Fruit fly (Drosophila melanogaster) whole organism, prepupa: ENCODE results near the gene Gr98a.
A peak's percentile ranks its signal among the peaks of the same experiment; 100 is the strongest.

Source experiments
- Blimp-1 ChIP-seq: fragments of 200-800 bp; sonication (Bioruptor generic); optimal IDR thresholded peaks from 3 replicates; lab custom pipeline; 2017; ENCODE audit warnings: missing biosample characterization, missing genetic modification characterization, mild to moderate bottlenecking, moderate library complexity, missing genetic modification reagents
- CG10669 ChIP-seq: fragments of 200-800 bp; sonication (Bioruptor generic); optimal IDR thresholded peaks from 3 replicates; lab custom pipeline; 2018; ENCODE audit warnings: missing biosample characterization, mild to moderate bottlenecking, missing genetic modification characterization, moderate library complexity
- CG11294 ChIP-seq: fragments of 200-800 bp; sonication (Bioruptor generic); IDR thresholded peaks from 2 replicates; pipeline ENCODE4 v1.3.6; 2022; ENCODE audit warnings: missing biosample characterization, missing genetic modification characterization
- CG11762 ChIP-seq: fragments of 200-800 bp; sonication (Bioruptor generic); optimal IDR thresholded peaks from 3 replicates; lab custom pipeline; 2016; ENCODE audit warnings: missing biosample characterization, missing genetic modification characterization; ENCODE audit not compliant: insufficient read depth
- CG11902 ChIP-seq: fragments of 200-800 bp; sonication (Bioruptor generic); optimal IDR thresholded peaks from 3 replicates; lab custom pipeline; 2016; ENCODE audit warnings: missing biosample characterization, missing genetic modification characterization
- CG1621 ChIP-seq: fragments of 200-800 bp; sonication (Bioruptor generic); optimal IDR thresholded peaks from 3 replicates; lab custom pipeline; 2018; ENCODE audit warnings: missing biosample characterization, mild to moderate bottlenecking, missing genetic modification characterization
- CG3032 ChIP-seq: fragments of 200-800 bp; optimal IDR thresholded peaks from 2 replicates; lab custom pipeline; 2019; ENCODE audit warnings: missing biosample characterization, mild to moderate bottlenecking, missing genetic modification characterization, moderate library complexity
- CG31627 ChIP-seq: fragments of 200-800 bp; sonication (Bioruptor generic); optimal IDR thresholded peaks from 3 replicates; lab custom pipeline; 2016; ENCODE audit warnings: missing biosample characterization, missing genetic modification characterization
- CG32006 ChIP-seq: fragments of 200-800 bp; sonication (Bioruptor generic); optimal IDR thresholded peaks from 3 replicates; lab custom pipeline; 2017; ENCODE audit warnings: missing biosample characterization, mild to moderate bottlenecking, missing genetic modification characterization
- CG3919 ChIP-seq: fragments of 200-800 bp; sonication (Bioruptor generic); optimal IDR thresholded peaks from 3 replicates; lab custom pipeline; 2016; ENCODE audit warnings: missing biosample characterization, missing genetic modification characterization
- CG4318 ChIP-seq: fragments of 200-800 bp; sonication (Bioruptor generic); optimal IDR thresholded peaks from 3 replicates; lab custom pipeline; 2017; ENCODE audit warnings: missing biosample characterization, mild to moderate bottlenecking, missing genetic modification characterization
- CG6808 ChIP-seq: fragments of 200-800 bp; sonication (Bioruptor generic); optimal IDR thresholded peaks from 3 replicates; lab custom pipeline; 2017; ENCODE audit warnings: missing biosample characterization, missing genetic modification characterization, mild to moderate bottlenecking, moderate library complexity, missing genetic modification reagents
- CG6854 ChIP-seq: fragments of 200-800 bp; sonication (Bioruptor generic); optimal IDR thresholded peaks from 2 replicates; lab custom pipeline; 2017; ENCODE audit warnings: missing biosample characterization, mild to moderate bottlenecking, missing genetic modification characterization
- CG7368 ChIP-seq: fragments of 200-800 bp; sonication (Bioruptor generic); optimal IDR thresholded peaks from 3 replicates; lab custom pipeline; 2016; ENCODE audit warnings: missing biosample characterization, missing genetic modification characterization
- CG8119 ChIP-seq: fragments of 200-800 bp; sonication (Bioruptor generic); IDR thresholded peaks from 3 replicates; pipeline ENCODE4 v1.3.6; 2022; ENCODE audit warnings: missing biosample characterization, missing genetic modification characterization
- CG9139 ChIP-seq: fragments of 200-800 bp; sonication (Bioruptor generic); optimal IDR thresholded peaks from 3 replicates; lab custom pipeline; 2017; ENCODE audit warnings: missing biosample characterization, mild to moderate bottlenecking, missing genetic modification characterization
- Ets96B ChIP-seq: fragments of 200-800 bp; optimal IDR thresholded peaks from 2 replicates; lab custom pipeline; 2019; ENCODE audit warnings: missing biosample characterization, mild to moderate bottlenecking, missing genetic modification characterization, moderate library complexity
- Gug ChIP-seq: fragments of 200-800 bp; sonication (Bioruptor generic); IDR thresholded peaks from 2 replicates; pipeline ENCODE4 v1.3.6; 2022; ENCODE audit warnings: missing biosample characterization, missing genetic modification characterization
- Hr38 ChIP-seq: sonication (Bioruptor generic); optimal IDR thresholded peaks from 2 replicates; lab custom pipeline; 2016; ENCODE audit warnings: missing biosample characterization, missing genetic modification characterization
- Hr4 ChIP-seq: fragments of 200-800 bp; sonication (Bioruptor generic); optimal IDR thresholded peaks from 3 replicates; lab custom pipeline; 2016; ENCODE audit warnings: missing biosample characterization, missing genetic modification characterization
- Lpt ChIP-seq: fragments of 200-800 bp; sonication (Bioruptor generic); optimal IDR thresholded peaks from 3 replicates; lab custom pipeline; 2016; ENCODE audit warnings: missing biosample characterization, missing genetic modification characterization
- Smox ChIP-seq: fragments of 200-800 bp; sonication (Bioruptor generic); optimal IDR thresholded peaks from 3 replicates; lab custom pipeline; 2016; ENCODE audit warnings: missing biosample characterization, missing genetic modification characterization
- Sox102F ChIP-seq: fragments of 200-800 bp; sonication (Bioruptor generic); optimal IDR thresholded peaks from 2 replicates; lab custom pipeline; 2016; ENCODE audit warnings: missing biosample characterization, mild to moderate bottlenecking, missing genetic modification characterization
- Sox14 ChIP-seq: fragments of 200-800 bp; sonication (Bioruptor generic); optimal IDR thresholded peaks from 3 replicates; lab custom pipeline; 2016; ENCODE audit warnings: missing biosample characterization, missing genetic modification characterization
- achi ChIP-seq: fragments of 200-800 bp; sonication (Bioruptor generic); optimal IDR thresholded peaks from 3 replicates; lab custom pipeline; 2016; ENCODE audit warnings: missing biosample characterization, missing genetic modification characterization
- cyc ChIP-seq: fragments of 200-800 bp; sonication (Bioruptor generic); optimal IDR thresholded peaks from 3 replicates; lab custom pipeline; 2016; ENCODE audit warnings: missing biosample characterization, missing genetic modification characterization
- dsx ChIP-seq: fragments of 200-800 bp; optimal IDR thresholded peaks from 3 replicates; lab custom pipeline; 2019; ENCODE audit warnings: missing biosample characterization, mild to moderate bottlenecking, missing genetic modification characterization, moderate library complexity; ENCODE audit not compliant: poor library complexity, severe bottlenecking
- fd59A ChIP-seq: fragments of 200-800 bp; sonication (Bioruptor generic); optimal IDR thresholded peaks from 2 replicates; lab custom pipeline; 2017; ENCODE audit warnings: missing biosample characterization, mild to moderate bottlenecking, missing genetic modification characterization, missing genetic modification reagents
- fd85E ChIP-seq: fragments of 200-800 bp; sonication (Bioruptor generic); optimal IDR thresholded peaks from 3 replicates; lab custom pipeline; 2016; ENCODE audit warnings: missing biosample characterization, missing genetic modification characterization
- fkh ChIP-seq: fragments of 200-800 bp; sonication (Bioruptor generic); optimal IDR thresholded peaks from 3 replicates; lab custom pipeline; 2017; ENCODE audit warnings: missing biosample characterization, mild to moderate bottlenecking, missing genetic modification characterization, moderate library complexity
- pdm3 ChIP-seq: fragments of 200-800 bp; sonication (Bioruptor generic); optimal IDR thresholded peaks from 3 replicates; lab custom pipeline; 2016; ENCODE audit warnings: missing biosample characterization, missing genetic modification characterization
- salr ChIP-seq, 2 experiments: fragments of 200-800 bp; sonication (Bioruptor generic); optimal IDR thresholded peaks; 3 replicates each; lab custom pipeline; 2016 to 2018; ENCODE audit warnings: missing biosample characterization in 2 of 2, missing genetic modification characterization in 2 of 2, mild to moderate bottlenecking in 1 of 2
- spab ChIP-seq: fragments of 200-800 bp; sonication (Bioruptor generic); optimal IDR thresholded peaks from 2 replicates; lab custom pipeline; 2017; ENCODE audit warnings: missing biosample characterization, mild to moderate bottlenecking, missing genetic modification characterization, missing genetic modification reagents
- svp ChIP-seq: fragments of 200-800 bp; sonication (Bioruptor generic); peaks from one replicate; lab custom pipeline; 2016; ENCODE audit warnings: missing biosample characterization, missing genetic modification characterization
- topi ChIP-seq: fragments of 200-800 bp; sonication (Bioruptor generic); optimal IDR thresholded peaks from 3 replicates; lab custom pipeline; 2016; ENCODE audit warnings: missing biosample characterization, missing genetic modification characterization

The Gr98a gene

DNA sequence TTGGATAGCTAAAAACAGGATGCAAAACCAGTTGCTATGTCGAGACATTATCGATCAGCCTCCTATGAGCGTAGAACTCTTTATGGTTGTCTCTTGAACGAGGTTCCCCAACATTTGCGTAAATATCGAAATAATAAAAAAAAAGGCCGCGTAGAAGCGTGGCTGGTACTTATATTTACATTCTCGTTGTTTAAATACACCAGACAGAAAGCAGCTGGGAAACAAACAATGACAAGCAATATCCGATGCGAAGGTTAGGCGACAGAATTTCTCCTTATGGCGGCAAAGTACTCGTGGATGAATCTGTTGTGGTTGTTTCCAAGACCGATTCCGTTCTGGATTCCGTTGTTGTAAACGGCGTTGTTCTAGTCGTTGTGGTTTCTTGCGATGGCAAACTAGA, 14.2 kb downstream of the Gr98a start, which contains the start of gene CG43139:
CG43139 (minus strand) TSS at position 88 of the 400 bp plus-strand sequence.
- TF ChIP-seq CG4318 (no peak), Lpt (GFP tag; lab: Kevin White, UChicago) (no peak), fkh (GFP tag; lab: Kevin White, UChicago) (peak; percentile 41), Ets96B (tag; lab: Kevin White, UChicago) (no peak)

DNA sequence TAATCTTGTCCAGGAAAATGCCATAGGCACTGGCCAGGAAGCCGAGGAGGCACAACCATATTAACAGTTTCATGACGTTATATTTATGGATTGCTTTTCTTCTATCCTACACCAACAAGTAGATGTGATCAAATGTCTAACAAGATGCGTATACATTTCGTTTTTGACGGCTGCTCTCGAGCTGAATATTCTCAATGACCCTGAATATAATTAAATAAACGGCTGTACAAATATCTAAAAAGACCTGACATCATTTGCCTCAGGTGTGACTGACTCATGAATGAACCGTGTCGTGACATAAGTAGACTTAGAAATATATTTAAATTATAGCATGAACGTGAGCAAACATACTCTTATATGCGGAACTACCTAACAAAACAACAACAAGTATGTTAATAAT, 15.1 kb downstream of the Gr98a start, which contains the start of gene CG5402:
CG5402 (minus strand) TSS at position 101 of the 400 bp plus-strand sequence.
- TF ChIP-seq CG6808 (GFP tag; lab: Kevin White, UChicago) (no peak), CG11762 (GFP tag; lab: Kevin White, UChicago) (no peak), CG31627 (GFP tag; lab: Kevin White, UChicago) (no peak), Sox102F (GFP tag; lab: Kevin White, UChicago) (no peak), topi (no peak), CG10669 (GFP tag; lab: Kevin White, UChicago) (no peak), CG9139 (GFP tag; lab: Kevin White, UChicago) (no peak), salr (GFP tag; optimal IDR thresholded peaks at IDR 0.05; lab: Kevin White, UChicago) (no peak), CG11902 (GFP tag; lab: Kevin White, UChicago) (no peak), fd85E (GFP tag; lab: Kevin White, UChicago) (no peak), spab (GFP tag; lab: Kevin White, UChicago) (no peak), achi (GFP tag; lab: Kevin White, UChicago) (no peak), CG32006 (GFP tag; lab: Kevin White, UChicago) (no peak), CG8119 (GFP tag; lab: Robert Waterston, UW) (no peak), CG3032 (tag; lab: Kevin White, UChicago) (no peak), Lpt (GFP tag; lab: Kevin White, UChicago) (no peak), Hr4 (GFP tag; lab: Kevin White, UChicago) (no peak), fkh (GFP tag; lab: Kevin White, UChicago) (no peak), Hr38 (GFP tag; lab: Kevin White, UChicago) (no peak), dsx (no peak)
- TF ChIP-seq, all 60 proteins: peak for 0

DNA sequence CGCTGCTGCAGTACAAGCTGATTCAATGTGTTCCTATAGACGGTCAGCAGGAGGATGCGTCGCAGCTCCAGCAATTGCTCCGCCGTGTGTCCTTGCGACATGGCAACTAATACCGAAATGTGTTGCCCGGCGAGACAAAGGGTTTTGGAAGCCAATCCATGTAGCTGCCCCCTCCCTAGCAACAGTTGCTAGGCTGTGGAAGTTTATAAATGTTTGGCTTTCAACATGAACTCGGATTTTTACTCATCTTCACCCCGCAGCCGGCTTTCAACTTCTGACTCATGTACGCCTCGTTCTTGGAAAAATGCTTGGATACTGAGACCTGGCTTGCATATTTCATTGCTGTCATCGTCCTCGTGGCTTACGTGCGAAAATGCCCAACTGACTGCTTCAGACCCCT, 29.4 kb downstream of the Gr98a start, which contains the start of gene CG13972:
CG13972 (minus strand) TSS at position 101 of the 400 bp plus-strand sequence.
- no peak for TF ChIP-seq CG7368 (GFP tag; lab: Kevin White, UChicago)

DNA sequence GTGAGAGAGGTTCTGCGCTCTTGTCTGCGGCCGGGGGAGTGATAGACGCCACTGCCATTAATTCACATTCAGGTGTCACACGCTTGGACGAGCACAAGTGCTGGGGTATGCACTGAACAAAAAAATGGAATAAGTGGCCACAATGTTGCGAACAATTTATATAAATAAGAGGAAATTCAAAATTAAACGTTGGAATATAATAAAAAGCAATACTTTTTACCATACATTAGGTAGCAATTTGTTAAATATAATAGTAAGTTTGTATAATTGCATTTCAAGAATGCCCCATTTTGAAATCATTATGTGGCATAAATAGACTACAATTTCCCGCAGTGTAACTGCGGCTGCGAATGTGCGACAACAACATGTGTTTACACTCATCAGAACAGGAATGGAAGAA, 32.2 kb downstream of the Gr98a start:
- no peak for TF ChIP-seq Ets96B (tag; lab: Kevin White, UChicago)
- TF ChIP-seq CG4318 = no peak
- TF ChIP-seq svp (GFP tag; lab: Kevin White, UChicago) = peak; percentile 58
- no peak for TF ChIP-seq pdm3 (GFP tag; lab: Kevin White, UChicago)
- TF ChIP-seq CG10669 (GFP tag; lab: Kevin White, UChicago) = no peak
- TF ChIP-seq Gug (GFP tag; lab: Robert Waterston, UW) = no peak
- no peak for TF ChIP-seq Smox (GFP tag; lab: Kevin White, UChicago)

DNA sequence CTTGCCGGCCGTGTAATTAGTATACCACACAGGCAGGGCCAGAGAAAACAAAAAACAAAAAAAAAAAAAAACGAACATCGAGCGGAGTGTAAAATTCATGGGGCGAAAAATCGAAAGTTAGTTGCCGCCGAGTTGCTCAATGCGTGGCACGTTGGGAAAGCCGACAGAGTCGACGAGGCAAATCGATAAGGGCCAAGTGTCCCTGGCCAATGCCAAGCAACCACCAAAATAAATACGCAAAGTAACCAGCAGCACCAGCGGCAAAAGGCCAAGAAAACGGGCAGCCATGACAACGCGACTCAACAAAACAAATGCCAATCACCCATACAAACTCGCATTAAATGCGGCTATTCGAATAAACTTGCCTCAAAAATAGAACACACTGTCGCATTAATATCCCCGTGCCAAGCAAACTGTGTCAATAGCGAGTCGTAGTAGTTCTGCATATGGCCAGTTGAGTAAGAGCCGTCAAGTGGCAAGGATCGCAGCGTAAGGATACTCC, 32.7 kb downstream of the Gr98a start, which contains the start of gene CG12885:
CG12885 (plus strand) TSS at position 452 of the 502 bp plus-strand sequence.
- TF ChIP-seq Blimp-1 = no peak
- no peak for TF ChIP-seq Sox102F (GFP tag; lab: Kevin White, UChicago)
- TF ChIP-seq Ets96B (tag; lab: Kevin White, UChicago) = no peak
- no peak for TF ChIP-seq CG6808 (GFP tag; lab: Kevin White, UChicago)
- no peak for TF ChIP-seq cyc
- no peak for TF ChIP-seq pdm3 (GFP tag; lab: Kevin White, UChicago)
- TF ChIP-seq Sox14 (GFP tag; lab: Kevin White, UChicago) = no peak
- TF ChIP-seq CG3919 = no peak
- no peak for TF ChIP-seq CG1621
- TF ChIP-seq fd59A (GFP tag; lab: Kevin White, UChicago) = no peak
- TF ChIP-seq CG11294 (GFP tag; lab: Robert Waterston, UW) = no peak
- no peak for TF ChIP-seq CG6854 (GFP tag; lab: Kevin White, UChicago)
- TF ChIP-seq, all 60 proteins: peak for 0
